Worm (Caenorhabditis elegans) whole organism, midembryonic: Measurements from ENCODE around the gene Y75B12A.2.

ENCODE experiments used
- T22C8.4 ChIP-seq: fragments of 200-800 bp; sonication (Bioruptor generic); IDR thresholded peaks from 2 replicates; pipeline ENCODE4 v1.3.6; 2022; ENCODE audit warnings: missing genetic modification characterization, missing compliant biosample characterization
- cog-1 ChIP-seq: sonication (generic microtip); optimal IDR thresholded peaks from 2 replicates; lab custom pipeline; 2016; ENCODE audit warnings: missing genetic modification characterization, missing compliant biosample characterization
- flt-1 ChIP-seq: fragments of 200-800 bp; sonication (Bioruptor generic); IDR thresholded peaks from 2 replicates; pipeline ENCODE4 v1.3.6; 2022; ENCODE audit warnings: missing genetic modification characterization, missing compliant biosample characterization
- klf-2 ChIP-seq: fragments of 200-800 bp; sonication (Bioruptor generic); conservative IDR thresholded peaks from 2 replicates; pipeline ENCODE4 v1.3.6; 2022; ENCODE audit warnings: missing genetic modification reagents, missing genetic modification characterization, missing compliant biosample characterization
- med-1 ChIP-seq: sonication (generic microtip); optimal IDR thresholded peaks from 2 replicates; lab custom pipeline; 2017; ENCODE audit warnings: missing genetic modification characterization, mild to moderate bottlenecking, missing compliant biosample characterization, antibody characterized with exemption, missing genetic modification reagents; ENCODE audit not compliant: insufficient read depth
- ref-1 ChIP-seq: fragments of 200-800 bp; sonication (Bioruptor generic); conservative IDR thresholded peaks from 2 replicates; pipeline ENCODE4 v1.3.6; 2022; ENCODE audit warnings: missing genetic modification reagents, missing genetic modification characterization, missing compliant biosample characterization
- tab-1 ChIP-seq: fragments of 200-800 bp; sonication (Bioruptor generic); IDR thresholded peaks from 2 replicates; pipeline ENCODE4 v1.3.6; 2022; ENCODE audit warnings: missing genetic modification characterization, missing compliant biosample characterization
- ztf-23 ChIP-seq: fragments of 200-800 bp; sonication (Bioruptor generic); IDR thresholded peaks from 2 replicates; pipeline ENCODE4 v1.3.6; 2022; ENCODE audit warnings: missing genetic modification reagents, missing genetic modification characterization, missing compliant biosample characterization
- ztf-29 ChIP-seq: fragments of 200-800 bp; sonication (Bioruptor generic); IDR thresholded peaks from 2 replicates; pipeline ENCODE4 v1.3.6; 2022; ENCODE audit warnings: missing genetic modification reagents, missing genetic modification characterization, missing compliant biosample characterization

DNA sequence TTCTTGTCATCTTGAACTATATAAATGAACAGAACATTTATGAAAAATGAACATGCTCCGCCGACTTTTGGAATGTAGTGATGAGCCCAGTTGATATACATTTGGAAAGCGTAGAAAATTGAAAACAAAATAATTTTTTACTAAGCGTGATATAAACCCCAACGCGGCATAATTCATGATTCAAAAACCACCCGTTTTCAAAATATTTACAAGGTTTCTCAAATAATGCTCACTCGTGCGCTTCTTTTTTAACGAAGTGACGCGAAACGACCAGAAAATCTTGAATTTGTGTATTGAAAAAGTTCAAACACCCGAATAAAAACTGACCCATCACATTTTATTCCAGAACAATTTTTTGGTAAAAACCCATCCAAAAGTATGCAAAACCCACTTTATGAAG, 18.1 kb downstream of the Y75B12A.2 start, which contains the start of gene srj-27:
- TF ChIP-seq tab-1, result no peak
- no peak for TF ChIP-seq flt-1
- no peak for TF ChIP-seq klf-2 (GFP tag; lab: Robert Waterston, UW)
- no peak for TF ChIP-seq ztf-29
- TF ChIP-seq ztf-23 (GFP tag; lab: Robert Waterston, UW), result no peak
- no peak for TF ChIP-seq ref-1 (GFP tag; lab: Robert Waterston, UW)
- no peak for TF ChIP-seq T22C8.4
- TF ChIP-seq med-1 (GFP tag; lab: Kevin White, UChicago), result no peak
- TF ChIP-seq cog-1, result no peak
